Fruit fly (Drosophila melanogaster) whole organism, embryonic: ENCODE results near the gene Hpd.

Source experiments
- Aef1 ChIP-seq: fragments of 200-800 bp; sonication (Bioruptor generic); IDR thresholded peaks from 3 replicates; pipeline ENCODE4 v1.3.6; 2022; ENCODE audit warnings: missing biosample characterization, missing genetic modification characterization
- Antp ChIP-seq: fragments of 200-800 bp; sonication (Bioruptor generic); optimal IDR thresholded peaks from 3 replicates; lab custom pipeline; 2016; ENCODE audit warnings: missing biosample characterization, missing genetic modification characterization
- CG10959 ChIP-seq: fragments of 200-800 bp; sonication (Bioruptor generic); IDR thresholded peaks from 2 replicates; pipeline ENCODE4 v1.3.6; 2022; ENCODE audit warnings: missing biosample characterization, missing genetic modification characterization
- CG11695 ChIP-seq: fragments of 200-800 bp; sonication (Bioruptor generic); IDR thresholded peaks from 3 replicates; pipeline ENCODE4 v1.3.6; 2022; ENCODE audit warnings: missing biosample characterization, missing genetic modification characterization
- CG13424 ChIP-seq: fragments of 200-800 bp; sonication (Bioruptor generic); optimal IDR thresholded peaks from 2 replicates; lab custom pipeline; 2019; ENCODE audit warnings: missing biosample characterization, mild to moderate bottlenecking, missing genetic modification characterization, moderate library complexity
- CG15011 ChIP-seq: fragments of 200-800 bp; sonication (Bioruptor generic); optimal IDR thresholded peaks from 3 replicates; lab custom pipeline; 2018; ENCODE audit warnings: missing biosample characterization, mild to moderate bottlenecking, missing genetic modification characterization
- CG15696 ChIP-seq: fragments of 200-800 bp; sonication (Bioruptor generic); optimal IDR thresholded peaks from 2 replicates; lab custom pipeline; 2019; ENCODE audit warnings: missing biosample characterization, mild to moderate bottlenecking, missing genetic modification characterization, moderate library complexity
- CG17829 ChIP-seq: fragments of 200-800 bp; optimal IDR thresholded peaks from 2 replicates; lab custom pipeline; 2019; ENCODE audit warnings: missing biosample characterization, mild to moderate bottlenecking, missing genetic modification characterization, moderate library complexity
- CG18619 ChIP-seq: fragments of 200-800 bp; sonication (Bioruptor generic); optimal IDR thresholded peaks from 3 replicates; lab custom pipeline; 2017; ENCODE audit warnings: missing biosample characterization, mild to moderate bottlenecking, missing genetic modification characterization
- CG2116 ChIP-seq: fragments of 200-800 bp; sonication (Bioruptor generic); optimal IDR thresholded peaks from 3 replicates; lab custom pipeline; 2018; ENCODE audit warnings: missing biosample characterization, mild to moderate bottlenecking, missing genetic modification characterization
- CG2712 ChIP-seq: fragments of 200-800 bp; optimal IDR thresholded peaks from 3 replicates; lab custom pipeline; 2019; ENCODE audit warnings: missing biosample characterization, mild to moderate bottlenecking, missing genetic modification characterization, moderate library complexity
- CG30020 ChIP-seq: fragments of 200-800 bp; optimal IDR thresholded peaks from 2 replicates; lab custom pipeline; 2019; ENCODE audit warnings: missing biosample characterization, mild to moderate bottlenecking, missing genetic modification characterization, moderate library complexity
- CG30431 ChIP-seq: fragments of 200-800 bp; sonication (Bioruptor generic); optimal IDR thresholded peaks from 2 replicates; lab custom pipeline; 2017; ENCODE audit warnings: missing biosample characterization, missing genetic modification characterization
- CG31441 ChIP-seq: fragments of 200-800 bp; sonication (Bioruptor generic); IDR thresholded peaks from 2 replicates; pipeline ENCODE4 v1.3.6; 2022; ENCODE audit warnings: missing biosample characterization, missing genetic modification characterization
- CG3163 ChIP-seq: fragments of 200-800 bp; sonication (Bioruptor generic); optimal IDR thresholded peaks from 3 replicates; lab custom pipeline; 2016; ENCODE audit warnings: missing biosample characterization, missing genetic modification characterization
- CG32532 ChIP-seq: fragments of 200-800 bp; sonication (Bioruptor generic); IDR thresholded peaks from 2 replicates; pipeline ENCODE4 v1.3.6; 2022; ENCODE audit warnings: missing biosample characterization, missing genetic modification characterization
- CG32772 ChIP-seq: fragments of 200-800 bp; sonication (Bioruptor generic); IDR thresholded peaks from 2 replicates; pipeline ENCODE4 v1.3.6; 2022; ENCODE audit warnings: missing biosample characterization, missing genetic modification characterization
- CG33557 ChIP-seq: fragments of 200-800 bp; sonication (Bioruptor generic); optimal IDR thresholded peaks from 2 replicates; lab custom pipeline; 2019; ENCODE audit warnings: missing biosample characterization, mild to moderate bottlenecking, missing genetic modification characterization, moderate library complexity
- CG42726 ChIP-seq: fragments of 200-800 bp; sonication (Bioruptor generic); IDR thresholded peaks from 2 replicates; pipeline ENCODE4 v1.3.6; 2022; ENCODE audit warnings: missing biosample characterization, missing genetic modification characterization; ENCODE audit not compliant: partially characterized antibody
- CG4707 ChIP-seq: fragments of 200-800 bp; sonication (Bioruptor generic); optimal IDR thresholded peaks from 2 replicates; lab custom pipeline; 2018; ENCODE audit warnings: missing biosample characterization, mild to moderate bottlenecking, missing genetic modification characterization, moderate library complexity
- CG7556 ChIP-seq: fragments of 200-800 bp; sonication (Bioruptor generic); optimal IDR thresholded peaks from 2 replicates; lab custom pipeline; 2017; ENCODE audit warnings: missing biosample characterization, mild to moderate bottlenecking, missing genetic modification characterization
- CG7745 ChIP-seq: fragments of 200-800 bp; sonication (Bioruptor generic); optimal IDR thresholded peaks from 2 replicates; lab custom pipeline; 2018; ENCODE audit warnings: missing biosample characterization, mild to moderate bottlenecking, missing genetic modification characterization, moderate library complexity
- CG8388 ChIP-seq: fragments of 200-800 bp; sonication (Bioruptor generic); optimal IDR thresholded peaks from 2 replicates; lab custom pipeline; 2019; ENCODE audit warnings: missing biosample characterization, mild to moderate bottlenecking, missing genetic modification characterization, moderate library complexity
- CG8765 ChIP-seq: fragments of 200-800 bp; sonication (Bioruptor generic); IDR thresholded peaks from 2 replicates; pipeline ENCODE4 v1.3.6; 2022; ENCODE audit warnings: missing biosample characterization, missing genetic modification characterization
- CG9215 ChIP-seq: fragments of 200-800 bp; sonication (Bioruptor generic); IDR thresholded peaks from 2 replicates; pipeline ENCODE4 v1.3.6; 2022; ENCODE audit warnings: missing biosample characterization, missing genetic modification characterization
- CG9876 ChIP-seq: fragments of 200-800 bp; sonication (Bioruptor generic); optimal IDR thresholded peaks from 2 replicates; lab custom pipeline; 2016; ENCODE audit warnings: missing biosample characterization, missing genetic modification characterization
- CTCF ChIP-seq: fragments of 200-800 bp; sonication (Bioruptor generic); optimal IDR thresholded peaks from 2 replicates; lab custom pipeline; 2017; ENCODE audit warnings: missing biosample characterization, mild to moderate bottlenecking, missing genetic modification characterization, moderate library complexity
- Deaf1 ChIP-seq: fragments of 200-800 bp; optimal IDR thresholded peaks from 3 replicates; lab custom pipeline; 2019; ENCODE audit warnings: missing biosample characterization, mild to moderate bottlenecking, missing genetic modification characterization, moderate library complexity
- E2f1 ChIP-seq: fragments of 200-800 bp; sonication (Bioruptor generic); IDR thresholded peaks from 2 replicates; pipeline ENCODE4 v1.3.6; 2022; ENCODE audit warnings: missing biosample characterization, missing genetic modification characterization
- GATAe ChIP-seq: fragments of 200-800 bp; sonication (Bioruptor generic); conservative IDR thresholded peaks from 2 replicates; pipeline ENCODE4 v1.3.6; 2022; ENCODE audit warnings: missing biosample characterization, missing genetic modification characterization
- Lpt ChIP-seq: fragments of >200 bp; optimal IDR thresholded peaks from 2 replicates; lab custom pipeline; 2018; ENCODE audit warnings: missing biosample characterization, missing genetic modification characterization
- Max ChIP-seq: fragments of 200-800 bp; sonication (Bioruptor generic); optimal IDR thresholded peaks from 2 replicates; lab custom pipeline; 2016; ENCODE audit warnings: missing biosample characterization, mild to moderate bottlenecking, missing genetic modification characterization
- Nf-YB ChIP-seq: fragments of 200-800 bp; sonication (Bioruptor generic); optimal IDR thresholded peaks from 3 replicates; lab custom pipeline; 2019; ENCODE audit warnings: missing biosample characterization, mild to moderate bottlenecking, missing genetic modification characterization, moderate library complexity
- NfI ChIP-seq: fragments of 200-800 bp; sonication (Bioruptor generic); optimal IDR thresholded peaks from 3 replicates; lab custom pipeline; 2018; ENCODE audit warnings: missing biosample characterization, mild to moderate bottlenecking, missing genetic modification characterization, moderate library complexity
- Opbp ChIP-seq: fragments of 200-800 bp; sonication (Bioruptor generic); IDR thresholded peaks from 3 replicates; pipeline ENCODE4 v1.3.6; 2022; ENCODE audit warnings: missing biosample characterization, missing genetic modification characterization; ENCODE audit not compliant: partially characterized antibody
- Ptx1 ChIP-seq: fragments of 200-800 bp; sonication (Bioruptor generic); IDR thresholded peaks from 2 replicates; pipeline ENCODE4 v1.3.6; 2022; ENCODE audit warnings: missing biosample characterization, missing genetic modification characterization
- Sry-β ChIP-seq: fragments of 200-800 bp; sonication (Bioruptor generic); optimal IDR thresholded peaks from 2 replicates; lab custom pipeline; 2018; ENCODE audit warnings: missing biosample characterization, mild to moderate bottlenecking, missing genetic modification characterization, moderate library complexity
- TFAM ChIP-seq: fragments of 200-800 bp; sonication (Bioruptor generic); optimal IDR thresholded peaks from 2 replicates; lab custom pipeline; 2017; ENCODE audit warnings: missing biosample characterization, missing genetic modification characterization, inconsistent platforms
- ab ChIP-seq: fragments of 200-800 bp; sonication (Bioruptor generic); optimal IDR thresholded peaks from 2 replicates; lab custom pipeline; 2016; ENCODE audit warnings: missing biosample characterization, missing genetic modification characterization
- ap ChIP-seq: fragments of 200-800 bp; sonication (Bioruptor generic); IDR thresholded peaks from 2 replicates; pipeline ENCODE4 v1.3.6; 2022; ENCODE audit warnings: missing biosample characterization, missing genetic modification characterization
- bsh ChIP-seq, 2 experiments: fragments of 200-800 bp; sonication (Bioruptor generic); optimal IDR thresholded peaks; 2 replicates each; lab custom pipeline; 2017 to 2018; ENCODE audit warnings: mild to moderate bottlenecking in 2 of 2, missing biosample characterization in 2 of 2, missing genetic modification characterization in 2 of 2, moderate library complexity in 1 of 2
- disco-r ChIP-seq: fragments of 200-800 bp; sonication (Bioruptor generic); optimal IDR thresholded peaks from 2 replicates; lab custom pipeline; 2016; ENCODE audit warnings: missing biosample characterization, missing genetic modification characterization
- knrl ChIP-seq: fragments of 200-800 bp; sonication (Bioruptor generic); IDR thresholded peaks from 3 replicates; pipeline ENCODE4 v1.3.6; 2022; ENCODE audit warnings: missing biosample characterization, missing genetic modification characterization; ENCODE audit not compliant: partially characterized antibody
- nau ChIP-seq: fragments of 200-800 bp; sonication (Bioruptor generic); optimal IDR thresholded peaks from 3 replicates; lab custom pipeline; 2017; ENCODE audit warnings: missing biosample characterization, mild to moderate bottlenecking, missing genetic modification characterization, missing genetic modification reagents
- nmo ChIP-seq: fragments of 200-800 bp; sonication (Bioruptor generic); optimal IDR thresholded peaks from 2 replicates; lab custom pipeline; 2018; ENCODE audit warnings: missing biosample characterization, mild to moderate bottlenecking, missing genetic modification characterization, moderate library complexity
- peb ChIP-seq: fragments of 200-800 bp; sonication (Bioruptor generic); IDR thresholded peaks from 2 replicates; pipeline ENCODE4 v1.3.6; 2022; ENCODE audit warnings: missing biosample characterization, missing genetic modification characterization
- pho ChIP-seq: fragments of 200-800 bp; sonication (Bioruptor generic); optimal IDR thresholded peaks from 2 replicates; lab custom pipeline; 2016; ENCODE audit warnings: missing biosample characterization, missing genetic modification characterization
- seq ChIP-seq: fragments of 200-800 bp; sonication (Bioruptor generic); IDR thresholded peaks from 2 replicates; pipeline ENCODE4 v1.3.6; 2022; ENCODE audit warnings: missing biosample characterization, missing genetic modification characterization
- sob ChIP-seq: fragments of 200-800 bp; sonication (Bioruptor generic); IDR thresholded peaks from 2 replicates; pipeline ENCODE4 v1.3.6; 2022; ENCODE audit warnings: missing biosample characterization, missing genetic modification characterization

Gene Hpd

dm6 chr3L:20441632-20442469 lies 2.2 kb upstream of the Hpd start, which contains the start of gene CG5910 (continued):
- TF ChIP-seq peb (peak; percentile 50; the same call in 1 of the 2 replicates), CG13424 (tag; lab: Kevin White, UChicago) (peak; percentile 94), sob (GFP tag; lab: Robert Waterston, UW) (peak; percentile 77), Antp (GFP tag; lab: Kevin White, UChicago) (peak; percentile 19), CG7556 (GFP tag; lab: Kevin White, UChicago) (peak; percentile 96), nau (peak; percentile 53), Sry-β (GFP tag; lab: Kevin White, UChicago) (no peak), TFAM (GFP tag; lab: Kevin White, UChicago) (no peak), GATAe (GFP tag; lab: Robert Waterston, UW) (0 out of 2 replicates have a peak, but pooled peaks have one; percentile 23), CG2116 (GFP tag; lab: Kevin White, UChicago) (peak; percentile 54), CG7745 (tag; lab: Kevin White, UChicago) (no peak), CG30020 (tag; lab: Kevin White, UChicago) (peak; percentile 70), CG3163 (GFP tag; lab: Kevin White, UChicago) (peak; percentile 39), Aef1 (peak; percentile 74), CG9215 (peak; percentile 80), CG15011 (GFP tag; lab: Kevin White, UChicago) (peak; percentile 79), disco-r (GFP tag; lab: Kevin White, UChicago) (no peak), CG30431 (GFP tag; lab: Kevin White, UChicago) (peak; percentile 69), CG31441 (GFP tag; lab: Robert Waterston, UW) (peak; percentile 95), CG42726 (GFP tag; lab: Robert Waterston, UW) (no peak), CG15696 (tag; lab: Kevin White, UChicago) (peak; percentile 84), knrl (no peak), CG18619 (GFP tag; lab: Kevin White, UChicago) (peak; percentile 93), CG4707 (peak; percentile 34), Deaf1 (peak; percentile 88), Nf-YB (GFP tag; lab: Kevin White, UChicago) (peak; percentile 77), ap (peak; percentile 78), CG10959 (GFP tag; lab: Robert Waterston, UW) (peak; percentile 43), Ptx1 (GFP tag; lab: Robert Waterston, UW) (peak; percentile 83), CG8388 (GFP tag; lab: Kevin White, UChicago) (peak; percentile 87), CTCF (GFP tag; lab: Kevin White, UChicago) (peak; percentile 36), CG2712 (tag; lab: Kevin White, UChicago) (peak; percentile 95), CG17829 (tag; lab: Kevin White, UChicago) (peak; percentile 94), E2f1 (GFP tag; lab: Robert Waterston, UW) (peak; percentile 70), Max (GFP tag; lab: Kevin White, UChicago) (peak; percentile 77), CG32772 (peak; percentile 71), NfI (peak; percentile 84), CG33557 (GFP tag; lab: Kevin White, UChicago) (peak; percentile 90), nmo (GFP tag; lab: Kevin White, UChicago) (peak; percentile 95), CG11695 (peak; percentile 87), bsh (GFP tag; optimal IDR thresholded peaks at IDR 0.05; lab: Kevin White, UChicago) (peak; percentile 25 to 89), pho (GFP tag; lab: Kevin White, UChicago) (peak; percentile 13), CG8765 (GFP tag; lab: Robert Waterston, UW) (0 out of 2 replicates have a peak, but pooled peaks have one; percentile 39), seq (GFP tag; lab: Robert Waterston, UW) (peak; percentile 79), Opbp (GFP tag; lab: Robert Waterston, UW) (no peak), ab (GFP tag; lab: Kevin White, UChicago) (no peak), CG32532 (GFP tag; lab: Robert Waterston, UW) (peak; percentile 80), CG9876 (GFP tag; lab: Kevin White, UChicago) (no peak), Lpt (GFP tag; lab: Kevin White, UChicago) (no peak)
